In the genomic region with DNA sequence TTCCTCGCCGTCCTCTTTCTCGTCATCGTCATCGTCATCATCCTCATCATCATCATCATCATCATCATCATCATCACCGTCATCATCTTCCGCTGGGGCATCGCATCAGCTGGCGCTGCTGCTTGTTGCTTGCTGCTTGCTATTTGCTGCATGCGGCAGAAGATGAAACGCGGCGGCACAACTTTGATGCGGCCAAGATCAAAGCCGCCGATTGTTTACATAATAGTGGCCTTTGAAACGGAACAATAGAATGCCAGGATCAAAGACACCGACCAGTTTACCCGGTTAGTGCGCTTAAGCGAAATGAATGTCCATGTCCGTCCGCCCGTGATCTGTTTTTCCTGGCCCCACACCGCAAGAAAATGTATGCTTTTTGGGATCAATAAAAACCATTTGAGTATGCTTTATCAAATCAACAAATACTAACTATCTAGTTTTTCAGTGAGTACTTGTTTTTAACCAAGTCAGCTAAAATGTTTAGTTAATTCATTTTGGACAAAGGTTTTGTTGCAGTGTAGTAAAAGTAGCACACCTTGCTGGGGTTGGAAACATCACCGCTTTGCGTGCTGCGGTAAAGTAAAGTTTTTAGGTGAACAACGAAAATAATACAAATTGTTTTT, we compare ENCODE assay signal across 1 fruit fly cellular context.
TF ChIP-seq lines count a peak whose summit lies in the region.

No protein-coding gene starts in this region.

TF ChIP-seq in whole organism, embryonic, 481 proteins besides CTCF, POLR2A, EP300 and RAD21 (continued from another document and continues in another):
- TF ChIP-seq CG7745 (tag; optimal IDR thresholded peaks at IDR 0.05; lab: Kevin White, UChicago), result no peak
- TF ChIP-seq hth (optimal IDR thresholded peaks at IDR 0.05; lab: Kevin White, UChicago), result no peak
- TF ChIP-seq prd (optimal IDR thresholded peaks at IDR 0.05; lab: Kevin White, UChicago), result no peak
- TF ChIP-seq prd (GFP tag; IDR thresholded peaks at IDR 0.05; lab: Robert Waterston, UW), result peak; percentile 87
- TF ChIP-seq Oli (tag; optimal IDR thresholded peaks at IDR 0.05; lab: Kevin White, UChicago), result peak; percentile 45
- no peak for TF ChIP-seq CG32532 (GFP tag; IDR thresholded peaks at IDR 0.05; lab: Robert Waterston, UW)
- TF ChIP-seq CG10274 (GFP tag; optimal IDR thresholded peaks at IDR 0.05; lab: Kevin White, UChicago), result no peak
- no peak for TF ChIP-seq scrt (GFP tag; optimal IDR thresholded peaks at IDR 0.05; lab: Kevin White, UChicago)
- no peak for TF ChIP-seq CG14014 (GFP tag; IDR thresholded peaks at IDR 0.05; lab: Robert Waterston, UW)
- peak; percentile 30 for TF ChIP-seq CG4707 (GFP tag; optimal IDR thresholded peaks at IDR 0.05; lab: Kevin White, UChicago)
- TF ChIP-seq tll (GFP tag; optimal IDR thresholded peaks at IDR 0.05; lab: Kevin White, UChicago), result peak in 1 of 2 experiments; percentile 31
- TF ChIP-seq h (optimal IDR thresholded peaks at IDR 0.05; lab: Kevin White, UChicago), result no peak
- TF ChIP-seq cg (GFP tag; optimal IDR thresholded peaks at IDR 0.05; lab: Kevin White, UChicago), result no peak
- no peak for TF ChIP-seq pita (GFP tag; optimal IDR thresholded peaks at IDR 0.05; lab: Kevin White, UChicago)
- no peak for TF ChIP-seq CG2199 (GFP tag; IDR thresholded peaks at IDR 0.05; lab: Robert Waterston, UW)
- TF ChIP-seq otp (GFP tag; IDR thresholded peaks at IDR 0.05; lab: Robert Waterston, UW), result peak; percentile 36; the same call in 1 of the 3 replicates
- TF ChIP-seq disco-r (GFP tag; optimal IDR thresholded peaks at IDR 0.05; lab: Kevin White, UChicago), result peak; percentile 16
- no peak for TF ChIP-seq inv (GFP tag; IDR thresholded peaks at IDR 0.05; lab: Robert Waterston, UW; ENCODE audit: partially characterized antibody)
- no peak for TF ChIP-seq CG11247 (GFP tag; IDR thresholded peaks at IDR 0.05; lab: Robert Waterston, UW)
- TF ChIP-seq gt (GFP tag; IDR thresholded peaks at IDR 0.05; lab: Robert Waterston, UW), result no peak
- peak; percentile 28 for TF ChIP-seq her (GFP tag; optimal IDR thresholded peaks at IDR 0.05; lab: Kevin White, UChicago)
- TF ChIP-seq schlank (tag; optimal IDR thresholded peaks at IDR 0.05; lab: Kevin White, UChicago), result no peak
- TF ChIP-seq D (optimal IDR thresholded peaks at IDR 0.05; lab: Kevin White, UChicago), result peak; percentile 68
- peak; percentile 63 for TF ChIP-seq D (GFP tag; optimal IDR thresholded peaks at IDR 0.05; lab: Kevin White, UChicago)
- peak; percentile 62 for TF ChIP-seq CG8388 (GFP tag; optimal IDR thresholded peaks at IDR 0.05; lab: Kevin White, UChicago)
- no peak for TF ChIP-seq pho (GFP tag; optimal IDR thresholded peaks at IDR 0.05; lab: Kevin White, UChicago)
- TF ChIP-seq grn (GFP tag; optimal IDR thresholded peaks at IDR 0.05; lab: Kevin White, UChicago), result no peak
- peak; percentile 49; the same call in 1 of the 2 replicates for TF ChIP-seq Rx (GFP tag; IDR thresholded peaks at IDR 0.05; lab: Robert Waterston, UW)
- peak; percentile 63 for TF ChIP-seq CG4424 (GFP tag; optimal IDR thresholded peaks at IDR 0.05; lab: Kevin White, UChicago)
- no peak for TF ChIP-seq CG30020 (tag; optimal IDR thresholded peaks at IDR 0.05; lab: Kevin White, UChicago)
- TF ChIP-seq Dll (GFP tag; IDR thresholded peaks at IDR 0.05; lab: Robert Waterston, UW; ENCODE audit: partially characterized antibody), result no peak
- TF ChIP-seq maf-S (GFP tag; optimal IDR thresholded peaks at IDR 0.05; lab: Kevin White, UChicago), result peak; percentile 38
- no peak for TF ChIP-seq CG9215 (GFP tag; IDR thresholded peaks at IDR 0.05; lab: Robert Waterston, UW)
- peak; percentile 74 for TF ChIP-seq CG10959 (GFP tag; IDR thresholded peaks at IDR 0.05; lab: Robert Waterston, UW)
- 0 out of 2 replicates have a peak, but pooled peaks have one; percentile 63 for TF ChIP-seq sim (GFP tag; IDR thresholded peaks at IDR 0.05; lab: Robert Waterston, UW)
- TF ChIP-seq CG13624 (GFP tag; optimal IDR thresholded peaks at IDR 0.05; lab: Kevin White, UChicago), result no peak
- TF ChIP-seq sr (GFP tag; IDR thresholded peaks at IDR 0.05; lab: Robert Waterston, UW), result no peak
- TF ChIP-seq CG1602 (GFP tag; optimal IDR thresholded peaks at IDR 0.05; lab: Kevin White, UChicago), result peak; percentile 48
- TF ChIP-seq fd64A (GFP tag; optimal IDR thresholded peaks at IDR 0.05; lab: Kevin White, UChicago), result no peak
- TF ChIP-seq HLHmδ (GFP tag; optimal IDR thresholded peaks at IDR 0.05; lab: Kevin White, UChicago), result no peak
- peak; percentile 41 for TF ChIP-seq slp2 (GFP tag; optimal IDR thresholded peaks at IDR 0.05; lab: Kevin White, UChicago)
- no peak for TF ChIP-seq bigmax (GFP tag; optimal IDR thresholded peaks at IDR 0.05; lab: Kevin White, UChicago)
- TF ChIP-seq CG11696 (GFP tag; IDR thresholded peaks at IDR 0.05; lab: Robert Waterston, UW), result no peak
- TF ChIP-seq ssp (GFP tag; IDR thresholded peaks at IDR 0.05; lab: Robert Waterston, UW), result no peak
- TF ChIP-seq CG1024 (GFP tag; IDR thresholded peaks at IDR 0.05; lab: Robert Waterston, UW), result peak; percentile 58
- TF ChIP-seq MTF-1 (GFP tag; optimal IDR thresholded peaks at IDR 0.05; lab: Kevin White, UChicago; ENCODE audit: borderline replicate concordance), result no peak
- TF ChIP-seq E2f2 (GFP tag; IDR thresholded peaks at IDR 0.05; lab: Robert Waterston, UW), result peak; percentile 18; the same call in 1 of the 2 replicates
- peak; percentile 46 for TF ChIP-seq Side (GFP tag; optimal IDR thresholded peaks at IDR 0.05; lab: Kevin White, UChicago)
- TF ChIP-seq al (GFP tag; IDR thresholded peaks at IDR 0.05; lab: Robert Waterston, UW), result no peak
- TF ChIP-seq NK7.1 (GFP tag; optimal IDR thresholded peaks at IDR 0.05; lab: Kevin White, UChicago), result no peak
- peak; percentile 28 for TF ChIP-seq CG3163 (GFP tag; optimal IDR thresholded peaks at IDR 0.05; lab: Kevin White, UChicago)
- no peak for TF ChIP-seq slou (GFP tag; optimal IDR thresholded peaks at IDR 0.05; lab: Kevin White, UChicago)
- peak; percentile 89 for TF ChIP-seq zen (tag; optimal IDR thresholded peaks at IDR 0.05; lab: Kevin White, UChicago)
- no peak for TF ChIP-seq GATAe (GFP tag; conservative IDR thresholded peaks at IDR 0.05; lab: Robert Waterston, UW)
- no peak for TF ChIP-seq psq (GFP tag; optimal IDR thresholded peaks at IDR 0.05; lab: Kevin White, UChicago)
- TF ChIP-seq CG18764 (GFP tag; optimal IDR thresholded peaks at IDR 0.05; lab: Kevin White, UChicago), result peak; percentile 10
- TF ChIP-seq fd102C (GFP tag; optimal IDR thresholded peaks at IDR 0.05; lab: Kevin White, UChicago), result peak; percentile 87
- TF ChIP-seq CG12744 (GFP tag; optimal IDR thresholded peaks at IDR 0.05; lab: Kevin White, UChicago), result no peak
- no peak for TF ChIP-seq CG10565 (GFP tag; optimal IDR thresholded peaks at IDR 0.05; lab: Kevin White, UChicago)
- TF ChIP-seq CG10543 (GFP tag; optimal IDR thresholded peaks at IDR 0.05; lab: Kevin White, UChicago), result no peak
- no peak for TF ChIP-seq CG32767 (GFP tag; IDR thresholded peaks at IDR 0.05; lab: Robert Waterston, UW)
- peak; percentile 71 for TF ChIP-seq zfh1 (GFP tag; IDR thresholded peaks at IDR 0.05; lab: Robert Waterston, UW)
- no peak for TF ChIP-seq CG6854 (GFP tag; optimal IDR thresholded peaks at IDR 0.05; lab: Kevin White, UChicago)
- TF ChIP-seq ken (GFP tag; IDR thresholded peaks at IDR 0.05; lab: Robert Waterston, UW), result peak; percentile 23; the same call in 1 of the 3 replicates
- no peak; the same call in 1 of the 2 replicates for TF ChIP-seq ranshi (GFP tag; IDR thresholded peaks at IDR 0.05; lab: Robert Waterston, UW)
- TF ChIP-seq Hr78 (GFP tag; optimal IDR thresholded peaks at IDR 0.05; lab: Kevin White, UChicago), result no peak
- TF ChIP-seq CG9727 (GFP tag; optimal IDR thresholded peaks at IDR 0.05; lab: Kevin White, UChicago), result peak; percentile 80
- TF ChIP-seq sima (GFP tag; optimal IDR thresholded peaks at IDR 0.05; lab: Kevin White, UChicago), result no peak
- peak; percentile 54; the same call in 1 of the 2 replicates for TF ChIP-seq chm (GFP tag; IDR thresholded peaks at IDR 0.05; lab: Robert Waterston, UW)
- no peak for TF ChIP-seq fd3F (GFP tag; optimal IDR thresholded peaks at IDR 0.05; lab: Kevin White, UChicago)
- no peak for TF ChIP-seq PHDP (tag; optimal IDR thresholded peaks at IDR 0.05; lab: Kevin White, UChicago)
- no peak for TF ChIP-seq Myb (GFP tag; optimal IDR thresholded peaks at IDR 0.05; lab: Kevin White, UChicago)
- TF ChIP-seq gfzf (GFP tag; optimal IDR thresholded peaks at IDR 0.05; lab: Kevin White, UChicago), result no peak
- no peak for TF ChIP-seq fu2 (GFP tag; optimal IDR thresholded peaks at IDR 0.05; lab: Kevin White, UChicago)
- no peak for TF ChIP-seq ato (GFP tag; IDR thresholded peaks at IDR 0.05; lab: Robert Waterston, UW; ENCODE audit: partially characterized antibody)
- peak; percentile 38; the same call in 1 of the 2 replicates for TF ChIP-seq CG4730 (GFP tag; IDR thresholded peaks at IDR 0.05; lab: Robert Waterston, UW)
- TF ChIP-seq CG6272 (GFP tag; IDR thresholded peaks at IDR 0.05; lab: Robert Waterston, UW), result no peak
- TF ChIP-seq CG17912 (GFP tag; optimal IDR thresholded peaks at IDR 0.05; lab: Kevin White, UChicago), result no peak
- no peak for TF ChIP-seq run (tag; optimal IDR thresholded peaks at IDR 0.05; lab: Kevin White, UChicago)
- TF ChIP-seq fd96Cb (tag; optimal IDR thresholded peaks at IDR 0.05; lab: Kevin White, UChicago), result peak; percentile 74
- peak; percentile 8 for TF ChIP-seq ewg (GFP tag; optimal IDR thresholded peaks at IDR 0.05; lab: Kevin White, UChicago)
- TF ChIP-seq CG9932 (GFP tag; IDR thresholded peaks at IDR 0.05; lab: Robert Waterston, UW), result no peak
- no peak for TF ChIP-seq pzg (GFP tag; optimal IDR thresholded peaks at IDR 0.05; lab: Kevin White, UChicago)
- TF ChIP-seq dati (GFP tag; IDR thresholded peaks at IDR 0.05; lab: Robert Waterston, UW), result no peak
- peak; percentile 17 for TF ChIP-seq org-1 (GFP tag; optimal IDR thresholded peaks at IDR 0.05; lab: Kevin White, UChicago)
- no peak for TF ChIP-seq CG18476 (GFP tag; optimal IDR thresholded peaks at IDR 0.05; lab: Kevin White, UChicago)
- TF ChIP-seq CG32772 (GFP tag; IDR thresholded peaks at IDR 0.05; lab: Robert Waterston, UW), result peak; percentile 22; the same call in 1 of the 2 replicates
- TF ChIP-seq CG3847 (GFP tag; IDR thresholded peaks at IDR 0.05; lab: Robert Waterston, UW), result no peak
- TF ChIP-seq Chrac-16 (GFP tag; optimal IDR thresholded peaks at IDR 0.05; lab: Kevin White, UChicago), result peak; percentile 72
- TF ChIP-seq CG17385 (GFP tag; optimal IDR thresholded peaks at IDR 0.05; lab: Kevin White, UChicago), result peak; percentile 6
- no peak for TF ChIP-seq CG13894 (tag; optimal IDR thresholded peaks at IDR 0.05; lab: Kevin White, UChicago)
- peak; percentile 29 for TF ChIP-seq jumu (GFP tag; optimal IDR thresholded peaks at IDR 0.05; lab: Kevin White, UChicago)
- peak; percentile 40; the same call in 2 of the 3 replicates for TF ChIP-seq tgo (GFP tag; IDR thresholded peaks at IDR 0.05; lab: Robert Waterston, UW)
- TF ChIP-seq CG2120 (GFP tag; optimal IDR thresholded peaks at IDR 0.05; lab: Kevin White, UChicago), result no peak
- TF ChIP-seq amos (GFP tag; IDR thresholded peaks at IDR 0.05; lab: Robert Waterston, UW; ENCODE audit: partially characterized antibody), result no peak
- TF ChIP-seq Bgb (GFP tag; IDR thresholded peaks at IDR 0.05; lab: Robert Waterston, UW; ENCODE audit: partially characterized antibody), result no peak
- TF ChIP-seq HHEX (GFP tag; optimal IDR thresholded peaks at IDR 0.05; lab: Kevin White, UChicago), result no peak
- TF ChIP-seq CG10366 (GFP tag; IDR thresholded peaks at IDR 0.05; lab: Robert Waterston, UW), result peak; percentile 28
- TF ChIP-seq cad (GFP tag; optimal IDR thresholded peaks at IDR 0.05; lab: Kevin White, UChicago), result no peak
- TF ChIP-seq CG4404 (GFP tag; IDR thresholded peaks at IDR 0.05; lab: Robert Waterston, UW), result peak; percentile 79
- peak; percentile 35 to 82 for TF ChIP-seq chif (GFP tag; optimal IDR thresholded peaks at IDR 0.05; lab: Kevin White, UChicago)
- TF ChIP-seq CG3065 (GFP tag; optimal IDR thresholded peaks at IDR 0.05; lab: Kevin White, UChicago), result no peak
- peak; percentile 61 for TF ChIP-seq chn (GFP tag; optimal IDR thresholded peaks at IDR 0.05; lab: Kevin White, UChicago)
- TF ChIP-seq rib (GFP tag; IDR thresholded peaks at IDR 0.05; lab: Robert Waterston, UW), result no peak
- peak; percentile 70 for TF ChIP-seq CG4820 (GFP tag; optimal IDR thresholded peaks at IDR 0.05; lab: Kevin White, UChicago)
- no peak for TF ChIP-seq tap (tag; optimal IDR thresholded peaks at IDR 0.05; lab: Kevin White, UChicago)
- TF ChIP-seq hbn (GFP tag; IDR thresholded peaks at IDR 0.05; lab: Robert Waterston, UW; ENCODE audit: partially characterized antibody), result no peak
- TF ChIP-seq CG6683 (GFP tag; optimal IDR thresholded peaks at IDR 0.05; lab: Kevin White, UChicago), result no peak
- TF ChIP-seq CG6765 (GFP tag; optimal IDR thresholded peaks at IDR 0.05; lab: Kevin White, UChicago), result no peak
- TF ChIP-seq shn (GFP tag; optimal IDR thresholded peaks at IDR 0.05; lab: Kevin White, UChicago), result no peak
- TF ChIP-seq yki (optimal IDR thresholded peaks at IDR 0.05; lab: Kevin White, UChicago), result no peak
- no peak for TF ChIP-seq Hmx (GFP tag; optimal IDR thresholded peaks at IDR 0.05; lab: Kevin White, UChicago)
- TF ChIP-seq Poxn (GFP tag; IDR thresholded peaks at IDR 0.05; lab: Robert Waterston, UW), result no peak
- no peak for TF ChIP-seq ash1 (GFP tag; optimal IDR thresholded peaks at IDR 0.05; lab: Kevin White, UChicago)
- TF ChIP-seq Mad (GFP tag; optimal IDR thresholded peaks at IDR 0.05; lab: Kevin White, UChicago), result peak; percentile 21
- TF ChIP-seq CG4854 (GFP tag; optimal IDR thresholded peaks at IDR 0.05; lab: Kevin White, UChicago), result no peak
- no peak for TF ChIP-seq Atf6 (GFP tag; IDR thresholded peaks at IDR 0.05; lab: Robert Waterston, UW)
- no peak for TF ChIP-seq Neu2 (GFP tag; optimal IDR thresholded peaks at IDR 0.05; lab: Kevin White, UChicago; ENCODE audit: borderline replicate concordance)
- TF ChIP-seq Ets97D (GFP tag; optimal IDR thresholded peaks at IDR 0.05; lab: Kevin White, UChicago), result no peak
- no peak for TF ChIP-seq sc (optimal IDR thresholded peaks at IDR 0.05; lab: Kevin White, UChicago)
- no peak for TF ChIP-seq sc (GFP tag; optimal IDR thresholded peaks at IDR 0.05; lab: Kevin White, UChicago)
- peak; percentile 80 for TF ChIP-seq Med (GFP tag; lab: Kevin White, UChicago)
- no peak for TF ChIP-seq slbo (GFP tag; IDR thresholded peaks at IDR 0.05; lab: Robert Waterston, UW)
- no peak for TF ChIP-seq CG9437 (GFP tag; optimal IDR thresholded peaks at IDR 0.05; lab: Kevin White, UChicago)
- peak; percentile 32; the same call in 1 of the 2 replicates for TF ChIP-seq Gsc (GFP tag; IDR thresholded peaks at IDR 0.05; lab: Robert Waterston, UW)
- TF ChIP-seq nerfin-2 (GFP tag; IDR thresholded peaks at IDR 0.05; lab: Robert Waterston, UW; ENCODE audit: partially characterized antibody), result no peak
- TF ChIP-seq CG9817 (tag; optimal IDR thresholded peaks at IDR 0.05; lab: Kevin White, UChicago), result no peak
